Fruit fly (Drosophila melanogaster) whole organism, embryonic: ENCODE data around the gene par-6.

Source experiments
- Abd-B ChIP-seq: fragments of 200-800 bp; sonication (Bioruptor generic); optimal IDR thresholded peaks from 2 replicates; lab custom pipeline; 2018; ENCODE audit warnings: missing biosample characterization, mild to moderate bottlenecking, missing genetic modification characterization, moderate library complexity
- Ada2b ChIP-seq: fragments of 200-800 bp; sonication (Bioruptor generic); IDR thresholded peaks from 2 replicates; pipeline ENCODE4 v1.3.6; 2022; ENCODE audit warnings: missing biosample characterization, missing genetic modification characterization
- Asciz ChIP-seq: fragments of 200-800 bp; sonication (Bioruptor generic); optimal IDR thresholded peaks from 2 replicates; lab custom pipeline; 2017; ENCODE audit warnings: missing biosample characterization, mild to moderate bottlenecking, missing genetic modification characterization, missing genetic modification reagents
- Atf-2 ChIP-seq: fragments of 200-800 bp; sonication (Bioruptor generic); optimal IDR thresholded peaks from 2 replicates; lab custom pipeline; 2016; ENCODE audit warnings: missing biosample characterization, missing genetic modification characterization
- CG11696 ChIP-seq: fragments of 200-800 bp; sonication (Bioruptor generic); IDR thresholded peaks from 2 replicates; pipeline ENCODE4 v1.3.6; 2022; ENCODE audit warnings: missing biosample characterization, missing genetic modification characterization
- CG12659 ChIP-seq: fragments of 200-800 bp; sonication (Bioruptor generic); optimal IDR thresholded peaks from 3 replicates; lab custom pipeline; 2017; ENCODE audit warnings: mild to moderate bottlenecking, missing biosample characterization, missing genetic modification reagents, missing genetic modification characterization
- CG14050 ChIP-seq: fragments of 200-800 bp; sonication (Bioruptor generic); IDR thresholded peaks from 3 replicates; pipeline ENCODE4 v1.3.6; 2022; ENCODE audit warnings: missing biosample characterization, missing genetic modification characterization
- CG15011 ChIP-seq: fragments of 200-800 bp; sonication (Bioruptor generic); optimal IDR thresholded peaks from 3 replicates; lab custom pipeline; 2018; ENCODE audit warnings: missing biosample characterization, mild to moderate bottlenecking, missing genetic modification characterization
- CG1603 ChIP-seq: fragments of 200-800 bp; sonication (Bioruptor generic); optimal IDR thresholded peaks from 2 replicates; lab custom pipeline; 2019; ENCODE audit warnings: missing biosample characterization, mild to moderate bottlenecking, missing genetic modification characterization, moderate library complexity
- CG16779 ChIP-seq: fragments of 200-800 bp; sonication (Bioruptor generic); IDR thresholded peaks from 2 replicates; pipeline ENCODE4 v1.3.6; 2022; ENCODE audit warnings: missing biosample characterization, missing genetic modification characterization
- CG17328 ChIP-seq: fragments of 200-800 bp; sonication (Bioruptor generic); IDR thresholded peaks from 2 replicates; pipeline ENCODE4 v1.3.6; 2022; ENCODE audit warnings: missing biosample characterization, missing genetic modification characterization
- CG3847 ChIP-seq: fragments of 200-800 bp; sonication (Bioruptor generic); IDR thresholded peaks from 2 replicates; pipeline ENCODE4 v1.3.6; 2022; ENCODE audit warnings: missing biosample characterization, missing genetic modification characterization
- CG4404 ChIP-seq: fragments of 200-800 bp; sonication (Bioruptor generic); IDR thresholded peaks from 2 replicates; pipeline ENCODE4 v1.3.6; 2022; ENCODE audit warnings: missing biosample characterization, missing genetic modification characterization
- CG6765 ChIP-seq: fragments of 200-800 bp; sonication (Bioruptor generic); optimal IDR thresholded peaks from 3 replicates; lab custom pipeline; 2017; ENCODE audit warnings: missing biosample characterization, mild to moderate bottlenecking, missing genetic modification characterization
- CG7928 ChIP-seq: fragments of 200-800 bp; sonication (Bioruptor generic); optimal IDR thresholded peaks from 2 replicates; lab custom pipeline; 2017; ENCODE audit warnings: missing biosample characterization, mild to moderate bottlenecking, missing genetic modification characterization
- CG8765 ChIP-seq: fragments of 200-800 bp; sonication (Bioruptor generic); IDR thresholded peaks from 2 replicates; pipeline ENCODE4 v1.3.6; 2022; ENCODE audit warnings: missing biosample characterization, missing genetic modification characterization
- CG9876 ChIP-seq: fragments of 200-800 bp; sonication (Bioruptor generic); optimal IDR thresholded peaks from 2 replicates; lab custom pipeline; 2016; ENCODE audit warnings: missing biosample characterization, missing genetic modification characterization
- CkIIα-i1 ChIP-seq: fragments of 200-800 bp; sonication (Bioruptor generic); IDR thresholded peaks from 2 replicates; pipeline ENCODE4 v1.3.6; 2022; ENCODE audit warnings: missing biosample characterization, missing genetic modification characterization
- Fer1 ChIP-seq: fragments of 200-800 bp; sonication (Bioruptor generic); optimal IDR thresholded peaks from 2 replicates; lab custom pipeline; 2017; ENCODE audit warnings: missing biosample characterization, mild to moderate bottlenecking, missing genetic modification characterization
- Fer3 ChIP-seq: fragments of 200-800 bp; sonication (Bioruptor generic); optimal IDR thresholded peaks from 2 replicates; lab custom pipeline; 2018; ENCODE audit warnings: missing biosample characterization, mild to moderate bottlenecking, missing genetic modification characterization, moderate library complexity
- H2.0 ChIP-seq: fragments of 200-800 bp; sonication (Bioruptor generic); IDR thresholded peaks from 2 replicates; pipeline ENCODE4 v1.3.6; 2022; ENCODE audit warnings: missing biosample characterization, missing genetic modification characterization
- HLHmδ ChIP-seq: fragments of 200-800 bp; sonication (Bioruptor generic); optimal IDR thresholded peaks from 2 replicates; lab custom pipeline; 2018; ENCODE audit warnings: missing biosample characterization, mild to moderate bottlenecking, missing genetic modification characterization, moderate library complexity
- Hr3 ChIP-seq: fragments of 200-800 bp; sonication (Bioruptor generic); optimal IDR thresholded peaks from 3 replicates; lab custom pipeline; 2016; ENCODE audit warnings: missing biosample characterization, missing genetic modification characterization
- Jarid2 ChIP-seq: fragments of 200-800 bp; sonication (Bioruptor generic); optimal IDR thresholded peaks from 3 replicates; lab custom pipeline; 2017; ENCODE audit warnings: mild to moderate bottlenecking, missing biosample characterization, missing genetic modification reagents, missing genetic modification characterization
- Max ChIP-seq: fragments of 200-800 bp; sonication (Bioruptor generic); optimal IDR thresholded peaks from 2 replicates; lab custom pipeline; 2016; ENCODE audit warnings: missing biosample characterization, mild to moderate bottlenecking, missing genetic modification characterization
- Mrtf ChIP-seq: fragments of 200-800 bp; sonication (Bioruptor generic); IDR thresholded peaks from 3 replicates; pipeline ENCODE4 v1.3.6; 2022; ENCODE audit warnings: missing biosample characterization, missing genetic modification characterization
- Nf-YB ChIP-seq: fragments of 200-800 bp; sonication (Bioruptor generic); optimal IDR thresholded peaks from 3 replicates; lab custom pipeline; 2019; ENCODE audit warnings: missing biosample characterization, mild to moderate bottlenecking, missing genetic modification characterization, moderate library complexity
- Nf-YC ChIP-seq: fragments of 200-800 bp; optimal IDR thresholded peaks from 3 replicates; lab custom pipeline; 2019; ENCODE audit warnings: missing biosample characterization, mild to moderate bottlenecking, missing genetic modification characterization, moderate library complexity
- Oaz ChIP-seq: fragments of 200-800 bp; sonication (Bioruptor generic); IDR thresholded peaks from 2 replicates; pipeline ENCODE4 v1.3.6; 2022; ENCODE audit warnings: missing biosample characterization, missing genetic modification characterization
- Pdp1 ChIP-seq, 2 experiments: fragments of 200-800 bp; sonication (Bioruptor generic); optimal IDR thresholded peaks; 3 replicates each; lab custom pipeline; 2016; ENCODE audit warnings: missing biosample characterization in 2 of 2, missing genetic modification characterization in 2 of 2, mild to moderate bottlenecking in 1 of 2, moderate library complexity in 1 of 2
- Poxn ChIP-seq: fragments of 200-800 bp; sonication (Bioruptor generic); IDR thresholded peaks from 2 replicates; pipeline ENCODE4 v1.3.6; 2022; ENCODE audit warnings: missing biosample characterization, missing genetic modification characterization
- Spps ChIP-seq: fragments of 200-800 bp; sonication (Bioruptor generic); optimal IDR thresholded peaks from 2 replicates; lab custom pipeline; 2018; ENCODE audit warnings: missing biosample characterization, mild to moderate bottlenecking, missing genetic modification characterization
- Ssrp ChIP-seq: fragments of 200-800 bp; sonication (Bioruptor generic); optimal IDR thresholded peaks from 2 replicates; lab custom pipeline; 2018; ENCODE audit warnings: missing biosample characterization, mild to moderate bottlenecking, missing genetic modification characterization, moderate library complexity
- Taf1 ChIP-seq: fragments of 200-800 bp; sonication (Bioruptor generic); IDR thresholded peaks from 2 replicates; pipeline ENCODE4 v1.3.6; 2022; ENCODE audit warnings: missing biosample characterization, missing genetic modification characterization
- Usf ChIP-seq: fragments of 200-800 bp; sonication (Bioruptor generic); optimal IDR thresholded peaks from 2 replicates; lab custom pipeline; 2017; ENCODE audit warnings: missing genotype, missing biosample characterization, missing genetic modification characterization
- ab ChIP-seq: fragments of 200-800 bp; sonication (Bioruptor generic); optimal IDR thresholded peaks from 2 replicates; lab custom pipeline; 2016; ENCODE audit warnings: missing biosample characterization, missing genetic modification characterization
- ap ChIP-seq: fragments of 200-800 bp; sonication (Bioruptor generic); IDR thresholded peaks from 2 replicates; pipeline ENCODE4 v1.3.6; 2022; ENCODE audit warnings: missing biosample characterization, missing genetic modification characterization
- ci ChIP-seq: fragments of 200-800 bp; sonication (Bioruptor generic); IDR thresholded peaks from 3 replicates; pipeline ENCODE4 v1.3.6; 2022; ENCODE audit warnings: missing biosample characterization, missing genetic modification characterization
- dmrt11E ChIP-seq: fragments of 200-800 bp; sonication (Bioruptor generic); optimal IDR thresholded peaks from 3 replicates; lab custom pipeline; 2018; ENCODE audit warnings: missing biosample characterization, mild to moderate bottlenecking, missing genetic modification characterization, moderate library complexity
- esg ChIP-seq: fragments of 200-800 bp; sonication (Bioruptor generic); conservative IDR thresholded peaks from 2 replicates; pipeline ENCODE4 v1.3.6; 2022; ENCODE audit warnings: missing biosample characterization, missing genetic modification characterization
- fd102C ChIP-seq: fragments of 200-800 bp; sonication (Bioruptor generic); optimal IDR thresholded peaks from 2 replicates; lab custom pipeline; 2018; ENCODE audit warnings: missing biosample characterization, mild to moderate bottlenecking, missing genetic modification characterization, moderate library complexity
- gt ChIP-seq: fragments of 200-800 bp; sonication (Bioruptor generic); IDR thresholded peaks from 2 replicates; pipeline ENCODE4 v1.3.6; 2022; ENCODE audit warnings: missing biosample characterization, missing genetic modification characterization
- kay ChIP-seq: fragments of 200-800 bp; sonication (Bioruptor generic); optimal IDR thresholded peaks from 2 replicates; lab custom pipeline; 2016; ENCODE audit warnings: missing biosample characterization, missing genetic modification characterization
- nerfin-2 ChIP-seq: fragments of 200-800 bp; sonication (Bioruptor generic); IDR thresholded peaks from 2 replicates; pipeline ENCODE4 v1.3.6; 2022; ENCODE audit warnings: missing biosample characterization, missing genetic modification characterization; ENCODE audit not compliant: partially characterized antibody
- nom ChIP-seq: fragments of 200-800 bp; sonication (Bioruptor generic); optimal IDR thresholded peaks from 2 replicates; lab custom pipeline; 2017; ENCODE audit warnings: missing biosample characterization, missing genetic modification characterization, mild to moderate bottlenecking, moderate library complexity, missing genetic modification reagents
- pan ChIP-seq, 4 experiments: fragments of >200 bp in 3 of 4; fragments of 200-800 bp in 1 of 4; sonication (Bioruptor generic) in 1 of 4; optimal IDR thresholded peaks in 3 of 4; IDR thresholded peaks in 1 of 4; 2 replicates each; pipeline versions ENCODE4 v1.3.6 to Lab custom; 2017 to 2022; ENCODE audit warnings: missing biosample characterization in 2 of 4, missing genetic modification characterization in 2 of 4, mixed read lengths in 1 of 4
- peb ChIP-seq: fragments of 200-800 bp; sonication (Bioruptor generic); IDR thresholded peaks from 2 replicates; pipeline ENCODE4 v1.3.6; 2022; ENCODE audit warnings: missing biosample characterization, missing genetic modification characterization
- pita ChIP-seq: fragments of 200-800 bp; sonication (Bioruptor generic); optimal IDR thresholded peaks from 2 replicates; lab custom pipeline; 2017; ENCODE audit warnings: missing biosample characterization, mild to moderate bottlenecking, missing genetic modification characterization
- slou ChIP-seq: fragments of 200-800 bp; sonication (Bioruptor generic); optimal IDR thresholded peaks from 3 replicates; lab custom pipeline; 2016; ENCODE audit warnings: missing biosample characterization, missing genetic modification characterization
- tgo ChIP-seq: fragments of 200-800 bp; sonication (Bioruptor generic); IDR thresholded peaks from 3 replicates; pipeline ENCODE4 v1.3.6; 2022; ENCODE audit warnings: missing biosample characterization, missing genetic modification characterization

The par-6 gene

dm6 chrX:17713740-17714135 lies 10.6 kb downstream of the par-6 start (continued):
- TF ChIP-seq Usf (GFP tag; lab: Kevin White, UChicago): peak; percentile 43
- TF ChIP-seq Taf1 (GFP tag; lab: Robert Waterston, UW): peak; percentile 78
- peak; percentile 74 for TF ChIP-seq peb
- peak; percentile 29 for TF ChIP-seq Jarid2
- peak; percentile 31 for TF ChIP-seq CG12659 (GFP tag; lab: Kevin White, UChicago)
- TF ChIP-seq Abd-B (GFP tag; lab: Kevin White, UChicago): peak; percentile 47
- TF ChIP-seq nerfin-2 (GFP tag; lab: Robert Waterston, UW): no peak
- peak; percentile 61 for TF ChIP-seq CG11696 (GFP tag; lab: Robert Waterston, UW)
- TF ChIP-seq pita: no peak
- TF ChIP-seq ab: peak; percentile 49
- peak; percentile 70 for TF ChIP-seq esg (GFP tag; lab: Robert Waterston, UW)
- TF ChIP-seq HLHmδ (GFP tag; lab: Kevin White, UChicago): no peak
- peak; percentile 6 for TF ChIP-seq CG15011 (GFP tag; lab: Kevin White, UChicago)
- no peak for TF ChIP-seq CG7928 (GFP tag; lab: Kevin White, UChicago)
- peak; percentile 57 for TF ChIP-seq CG3847 (GFP tag; lab: Robert Waterston, UW)
- peak; percentile 35; the same call in 1 of the 2 replicates for TF ChIP-seq CkIIα-i1 (GFP tag; lab: Robert Waterston, UW)
- peak; percentile 41 for TF ChIP-seq Ssrp (tag; lab: Kevin White, UChicago)
- TF ChIP-seq ap: peak; percentile 64
- peak; percentile 73 for TF ChIP-seq tgo (GFP tag; lab: Robert Waterston, UW)
- TF ChIP-seq Poxn (GFP tag; lab: Robert Waterston, UW): no peak
- TF ChIP-seq nom (GFP tag; lab: Kevin White, UChicago): no peak
- peak; percentile 74 for TF ChIP-seq Mrtf (GFP tag; lab: Robert Waterston, UW)
- TF ChIP-seq CG9876: peak; percentile 58
- TF ChIP-seq kay (GFP tag; lab: Kevin White, UChicago): no peak
- peak; percentile 86 for TF ChIP-seq CG1603
- TF ChIP-seq gt (GFP tag; lab: Robert Waterston, UW): peak; percentile 49; the same call in 1 of the 2 replicates
- no peak for TF ChIP-seq slou (GFP tag; lab: Kevin White, UChicago)
- TF ChIP-seq CG6765: no peak
- TF ChIP-seq Hr3 (GFP tag; lab: Kevin White, UChicago): peak; percentile 48
- peak; percentile 79 for TF ChIP-seq CG17328
- TF ChIP-seq pan (optimal IDR thresholded peaks at IDR 0.05; lab: Kevin White, UChicago): no peak
- TF ChIP-seq pan (GFP tag; optimal IDR thresholded peaks at IDR 0.05 in 1 of 2, IDR thresholded peaks at IDR 0.05 in 1 of 2): peak in 1 of 2 experiments; percentile 81
- no peak for TF ChIP-seq fd102C
- peak; percentile 68 for TF ChIP-seq Fer3 (tag; lab: Kevin White, UChicago)
- peak; percentile 92 for TF ChIP-seq Ada2b (GFP tag; lab: Robert Waterston, UW)
- TF ChIP-seq H2.0 (GFP tag; lab: Robert Waterston, UW): peak; percentile 78
- TF ChIP-seq Asciz (GFP tag; lab: Kevin White, UChicago): peak; percentile 30
- peak; percentile 64 for TF ChIP-seq Oaz (GFP tag; lab: Robert Waterston, UW)
- TF ChIP-seq Atf-2 (GFP tag; lab: Kevin White, UChicago): peak; percentile 63
- TF ChIP-seq CG4404: peak; percentile 31; the same call in 1 of the 2 replicates
- peak; percentile 59 for TF ChIP-seq Fer1 (GFP tag; lab: Kevin White, UChicago)
- no peak for TF ChIP-seq Nf-YC (tag; lab: Kevin White, UChicago)
- peak; percentile 69 for TF ChIP-seq CG14050 (GFP tag; lab: Robert Waterston, UW)
- peak; percentile 6 for TF ChIP-seq Nf-YB (GFP tag; lab: Kevin White, UChicago)
- TF ChIP-seq CG16779: peak; percentile 70; the same call in 1 of the 2 replicates
- TF ChIP-seq CG8765 (GFP tag; lab: Robert Waterston, UW): peak; percentile 71
- TF ChIP-seq ci: peak; percentile 88
- peak; percentile 45 for TF ChIP-seq dmrt11E (tag; lab: Kevin White, UChicago)
- peak; percentile 25 for TF ChIP-seq Max (GFP tag; lab: Kevin White, UChicago)
- peak; percentile 59 for TF ChIP-seq Spps (tag; lab: Kevin White, UChicago)
- TF ChIP-seq Pdp1 (GFP tag; optimal IDR thresholded peaks at IDR 0.05; lab: Kevin White, UChicago): peak; percentile 54 to 75
